Worm (Caenorhabditis elegans) whole organism, midembryonic: ENCODE data around the gene stip-1.

Experiments
- flt-1 ChIP-seq: fragments of 200-800 bp; sonication (Bioruptor generic); IDR thresholded peaks from 2 replicates; pipeline ENCODE4 v1.3.6; 2022; ENCODE audit warnings: missing genetic modification characterization, missing compliant biosample characterization
- klf-2 ChIP-seq: fragments of 200-800 bp; sonication (Bioruptor generic); conservative IDR thresholded peaks from 2 replicates; pipeline ENCODE4 v1.3.6; 2022; ENCODE audit warnings: missing genetic modification reagents, missing genetic modification characterization, missing compliant biosample characterization
- ref-1 ChIP-seq: fragments of 200-800 bp; sonication (Bioruptor generic); conservative IDR thresholded peaks from 2 replicates; pipeline ENCODE4 v1.3.6; 2022; ENCODE audit warnings: missing genetic modification reagents, missing genetic modification characterization, missing compliant biosample characterization
- tab-1 ChIP-seq: fragments of 200-800 bp; sonication (Bioruptor generic); IDR thresholded peaks from 2 replicates; pipeline ENCODE4 v1.3.6; 2022; ENCODE audit warnings: missing genetic modification characterization, missing compliant biosample characterization
- ztf-29 ChIP-seq: fragments of 200-800 bp; sonication (Bioruptor generic); IDR thresholded peaks from 2 replicates; pipeline ENCODE4 v1.3.6; 2022; ENCODE audit warnings: missing genetic modification reagents, missing genetic modification characterization, missing compliant biosample characterization

DNA sequence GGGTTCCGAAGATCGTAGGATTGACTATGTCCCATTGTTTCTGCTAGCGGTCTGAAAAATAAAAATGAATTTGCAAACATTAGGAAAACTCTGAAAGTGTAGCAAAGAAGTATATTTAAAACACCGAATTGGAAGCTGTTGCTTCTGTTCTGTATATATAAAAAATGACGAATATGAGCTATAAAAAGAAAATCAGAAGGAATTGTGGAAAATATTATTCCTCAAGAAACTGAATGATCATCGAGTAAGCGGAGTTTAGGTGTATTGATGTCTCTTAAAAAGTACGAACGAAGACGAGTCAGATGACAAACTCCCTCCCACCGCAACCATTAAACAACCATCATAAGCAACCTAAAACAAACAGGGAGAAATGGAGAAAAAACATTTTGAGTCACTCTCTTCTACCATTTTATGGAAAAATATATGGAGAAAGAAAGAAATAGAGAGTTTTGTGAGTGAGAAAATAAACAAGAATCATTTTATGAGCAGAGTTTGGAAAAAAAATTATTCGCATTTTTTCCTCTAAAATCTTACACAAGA is 7.7 kb upstream of the stip-1 start, which contains the start of gene C07E3.3:
- TF ChIP-seq tab-1 (GFP tag; lab: Robert Waterston, UW): no peak
- TF ChIP-seq ref-1 (GFP tag; lab: Robert Waterston, UW): no peak
- no peak for TF ChIP-seq flt-1 (GFP tag; lab: Robert Waterston, UW)
- no peak for TF ChIP-seq ztf-29 (GFP tag; lab: Robert Waterston, UW)
- no peak for TF ChIP-seq klf-2 (GFP tag; lab: Robert Waterston, UW)
